Fruit fly (Drosophila melanogaster) whole organism, wandering third instar larva: ENCODE results near the gene CG15308.

Source experiments
- Abd-B ChIP-seq: fragments of >200 bp; optimal IDR thresholded peaks from 2 replicates; lab custom pipeline; 2017; ENCODE audit warnings: missing biosample characterization, missing genetic modification characterization
- CG32264 ChIP-seq: fragments of 200-800 bp; sonication (Bioruptor generic); optimal IDR thresholded peaks from 2 replicates; lab custom pipeline; 2016; ENCODE audit warnings: missing biosample characterization, missing genetic modification characterization
- CG9705 ChIP-seq: fragments of 200-800 bp; sonication (Bioruptor generic); optimal IDR thresholded peaks from 2 replicates; lab custom pipeline; 2018; ENCODE audit warnings: missing biosample characterization, mild to moderate bottlenecking, missing genetic modification characterization
- CrebA ChIP-seq: fragments of 200-800 bp; sonication (Bioruptor generic); optimal IDR thresholded peaks from 2 replicates; lab custom pipeline; 2016; ENCODE audit warnings: missing biosample characterization, mild to moderate bottlenecking, missing genetic modification characterization, borderline replicate concordance
- Dfd ChIP-seq: fragments of >200 bp; optimal IDR thresholded peaks from 2 replicates; lab custom pipeline; 2017; ENCODE audit warnings: missing biosample characterization, missing genetic modification characterization
- Dif ChIP-seq: fragments of 200-275, 200-300 bp; sonication (Bioruptor generic); optimal IDR thresholded peaks from 2 replicates; lab custom pipeline; 2018; ENCODE audit warnings: missing biosample characterization, missing genetic modification characterization; ENCODE audit not compliant: partially characterized antibody
- GATAd ChIP-seq: sonication (Bioruptor generic); optimal IDR thresholded peaks from 2 replicates; lab custom pipeline; 2016; ENCODE audit warnings: missing biosample characterization, missing genetic modification characterization
- HLH106 ChIP-seq: fragments of 200-800 bp; optimal IDR thresholded peaks from 3 replicates; lab custom pipeline; 2019; ENCODE audit warnings: missing biosample characterization, mild to moderate bottlenecking, missing genetic modification characterization, moderate library complexity
- Hnf4 ChIP-seq: fragments of 200-800 bp; sonication (Bioruptor generic); optimal IDR thresholded peaks from 2 replicates; lab custom pipeline; 2016; ENCODE audit warnings: missing biosample characterization, mild to moderate bottlenecking, missing genetic modification characterization
- Hr78 ChIP-seq: fragments of >200 bp; optimal IDR thresholded peaks from 2 replicates; lab custom pipeline; 2017; ENCODE audit warnings: missing biosample characterization, missing genetic modification characterization
- Hr83 ChIP-seq: fragments of 200-300 bp; sonication (Bioruptor generic); optimal IDR thresholded peaks from 2 replicates; lab custom pipeline; 2016; ENCODE audit warnings: missing biosample characterization, mild to moderate bottlenecking, missing genetic modification characterization, moderate library complexity; ENCODE audit not compliant: poor library complexity, severe bottlenecking
- Jra ChIP-seq: sonication (Bioruptor generic); optimal IDR thresholded peaks from 2 replicates; lab custom pipeline; 2016; ENCODE audit warnings: missing biosample characterization, missing genetic modification characterization
- Mio ChIP-seq: sonication (Bioruptor generic); optimal IDR thresholded peaks from 2 replicates; lab custom pipeline; 2016; ENCODE audit warnings: missing biosample characterization, missing genetic modification characterization
- Myc ChIP-seq: fragments of >200 bp; optimal IDR thresholded peaks from 2 replicates; lab custom pipeline; 2017
- N ChIP-seq: fragments of >200 bp; optimal IDR thresholded peaks from 2 replicates; lab custom pipeline; 2018; ENCODE audit warnings: missing biosample characterization, missing external identifiers, missing genetic modification characterization
- OdsH ChIP-seq: fragments of 200-800 bp; sonication (Bioruptor generic); optimal IDR thresholded peaks from 2 replicates; lab custom pipeline; 2016; ENCODE audit warnings: missing biosample characterization, mild to moderate bottlenecking, missing genetic modification characterization
- Rel ChIP-seq, 2 experiments: fragments of 200-800 bp; sonication (Bioruptor generic) in 1 of 2; optimal IDR thresholded peaks; 2 replicates in 1 of 2; 3 replicates in 1 of 2; lab custom pipeline; 2016 to 2019; ENCODE audit warnings: mild to moderate bottlenecking in 2 of 2, missing biosample characterization in 2 of 2, missing genetic modification characterization in 2 of 2, moderate library complexity in 1 of 2
- Sp1 ChIP-seq: fragments of 200-800 bp; sonication (Bioruptor generic); optimal IDR thresholded peaks from 3 replicates; lab custom pipeline; 2019; ENCODE audit warnings: missing biosample characterization, mild to moderate bottlenecking, missing genetic modification characterization, moderate library complexity
- Vsx2 ChIP-seq: fragments of 200-300, 225-300 bp; sonication (Bioruptor generic); optimal IDR thresholded peaks from 2 replicates; lab custom pipeline; 2018; ENCODE audit warnings: missing biosample characterization, missing genetic modification characterization; ENCODE audit not compliant: partially characterized antibody
- br ChIP-seq: fragments of 200-800 bp; sonication (Bioruptor generic); optimal IDR thresholded peaks from 2 replicates; lab custom pipeline; 2016; ENCODE audit warnings: missing biosample characterization, missing genetic modification characterization
- brk ChIP-seq: fragments of 200-800 bp; sonication (Bioruptor generic); optimal IDR thresholded peaks from 2 replicates; lab custom pipeline; 2016; ENCODE audit warnings: missing biosample characterization, mild to moderate bottlenecking, missing genetic modification characterization
- dl ChIP-seq, 2 experiments: fragments of 175-275, 200-275 bp in 1 of 2; fragments of 200-275 bp in 1 of 2; sonication (Bioruptor generic); optimal IDR thresholded peaks; lab custom pipeline; 2018; ENCODE audit warnings: mild to moderate bottlenecking in 2 of 2, missing biosample characterization in 2 of 2, missing genetic modification characterization in 2 of 2, moderate library complexity in 2 of 2; ENCODE audit not compliant: partially characterized antibody in 2 of 2, insufficient read depth in 1 of 2
- dmrt93B ChIP-seq: fragments of 200-800 bp; sonication (Bioruptor generic); optimal IDR thresholded peaks from 2 replicates; lab custom pipeline; 2018; ENCODE audit warnings: missing biosample characterization, mild to moderate bottlenecking, missing genetic modification characterization
- dsf ChIP-seq: sonication (Bioruptor generic); optimal IDR thresholded peaks from 2 replicates; lab custom pipeline; 2016; ENCODE audit warnings: missing biosample characterization, missing genetic modification characterization, borderline replicate concordance
- ey ChIP-seq: fragments of 200-800 bp; sonication (Bioruptor generic); optimal IDR thresholded peaks from 2 replicates; lab custom pipeline; 2016; ENCODE audit warnings: missing biosample characterization, missing genetic modification characterization
- foxo ChIP-seq, 2 experiments: fragments of 200-800 bp; sonication (Bioruptor generic); optimal IDR thresholded peaks; 2 replicates in 1 of 2; 3 replicates in 1 of 2; lab custom pipeline; 2016 to 2017; ENCODE audit warnings: missing biosample characterization in 2 of 2, missing genetic modification characterization in 2 of 2
- fru ChIP-seq: fragments of 200-800 bp; sonication (Bioruptor generic); optimal IDR thresholded peaks from 3 replicates; lab custom pipeline; 2016; ENCODE audit warnings: missing biosample characterization, mild to moderate bottlenecking, missing genetic modification characterization
- jim ChIP-seq: fragments of 175-275, 200-325 bp; sonication (Bioruptor generic); optimal IDR thresholded peaks from 2 replicates; lab custom pipeline; 2016; ENCODE audit warnings: missing biosample characterization, mild to moderate bottlenecking, missing genetic modification characterization
- lola ChIP-seq: fragments of >200 bp; optimal IDR thresholded peaks from 2 replicates; lab custom pipeline; 2017; ENCODE audit warnings: missing biosample characterization, missing genetic modification characterization
- pan ChIP-seq: fragments of >200 bp; optimal IDR thresholded peaks from 2 replicates; lab custom pipeline; 2017
- rgr ChIP-seq: fragments of 200-800 bp; sonication (Bioruptor generic); optimal IDR thresholded peaks from 3 replicates; lab custom pipeline; 2016; ENCODE audit warnings: missing biosample characterization, mild to moderate bottlenecking, missing genetic modification characterization
- sage ChIP-seq: fragments of 200-800 bp; sonication (Bioruptor generic); optimal IDR thresholded peaks from 2 replicates; lab custom pipeline; 2016; ENCODE audit warnings: missing biosample characterization, mild to moderate bottlenecking, missing genetic modification characterization
- sv ChIP-seq: fragments of 200-800 bp; sonication (Bioruptor generic); optimal IDR thresholded peaks from 3 replicates; lab custom pipeline; 2016; ENCODE audit warnings: missing biosample characterization, missing genetic modification characterization
- tai ChIP-seq: sonication (Bioruptor generic); optimal IDR thresholded peaks from 2 replicates; lab custom pipeline; 2016; ENCODE audit warnings: missing biosample characterization, missing genetic modification characterization
- usp ChIP-seq: fragments of >200 bp; optimal IDR thresholded peaks from 2 replicates; lab custom pipeline; 2017; ENCODE audit warnings: missing biosample characterization, missing genetic modification characterization
- woc ChIP-seq: sonication (Bioruptor generic); optimal IDR thresholded peaks from 2 replicates; lab custom pipeline; 2016; ENCODE audit warnings: missing biosample characterization, mild to moderate bottlenecking, missing genetic modification characterization

Gene CG15308

dm6 chrX:10216634-10217239 lies 2.2 kb downstream of the CG15308 start, which contains the start of gene CG2962:
Gene CG2962 (minus strand): TSS chrX:10216642.
- TF ChIP-seq ey, result no peak
- no peak for TF ChIP-seq Rel (GFP tag; optimal IDR thresholded peaks at IDR 0.05; lab: Kevin White, UChicago)
- TF ChIP-seq Rel (tag; optimal IDR thresholded peaks at IDR 0.05; lab: Kevin White, UChicago), result peak; percentile 18

DNA sequence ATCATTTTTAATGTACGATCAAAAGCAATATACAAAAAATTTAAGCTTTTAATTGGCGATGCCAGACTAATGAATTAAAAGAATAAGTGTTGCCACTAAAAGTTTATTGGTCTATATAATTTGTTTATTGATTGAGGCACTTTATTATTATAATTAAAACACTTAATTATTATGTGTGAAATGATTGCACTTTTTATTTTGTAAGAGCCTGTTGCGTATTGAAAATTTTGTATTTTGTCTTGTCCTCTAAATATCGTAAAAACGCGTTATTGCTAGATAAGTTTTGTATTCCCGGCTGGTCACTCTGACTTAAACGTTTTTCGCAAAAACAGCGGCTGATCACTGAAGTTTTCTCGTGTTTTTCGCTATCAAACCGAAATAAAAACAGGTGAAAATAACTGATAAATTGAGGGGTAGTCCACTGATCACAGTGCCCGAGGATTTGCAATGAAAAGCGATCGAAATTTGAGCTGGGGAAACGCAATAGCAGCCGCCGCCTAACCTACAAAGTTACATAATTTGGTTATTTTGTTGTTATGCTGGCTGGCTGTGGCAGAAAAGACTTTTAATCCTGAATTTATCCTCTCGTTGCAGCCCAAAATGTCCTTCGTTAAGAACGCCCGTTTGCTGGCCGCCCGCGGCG lies 6.1 kb downstream of the CG15308 start, which contains the start of gene ATPsyndelta:
Gene ATPsyndelta (plus strand): TSS at position 284 of the 643 bp plus-strand sequence.
- TF ChIP-seq OdsH (GFP tag; lab: Kevin White, UChicago) (no peak), Jra (GFP tag; lab: Kevin White, UChicago) (no peak), Sp1 (GFP tag; lab: Kevin White, UChicago) (no peak), N (no peak), ey (no peak), CrebA (GFP tag; lab: Kevin White, UChicago) (no peak), Dfd (GFP tag; lab: Kevin White, UChicago) (no peak), GATAd (GFP tag; lab: Kevin White, UChicago) (no peak), jim (GFP tag; lab: Kevin White, UChicago) (no peak), pan (no peak), br (GFP tag; lab: Kevin White, UChicago) (no peak), Mio (no peak), rgr (no peak), CG9705 (no peak), Hnf4 (GFP tag; lab: Kevin White, UChicago) (no peak), lola (no peak), fru (no peak), Hr83 (GFP tag; lab: Kevin White, UChicago) (no peak), dsf (GFP tag; lab: Kevin White, UChicago) (no peak)
- TF ChIP-seq, all 38 proteins: peak for 0

DNA sequence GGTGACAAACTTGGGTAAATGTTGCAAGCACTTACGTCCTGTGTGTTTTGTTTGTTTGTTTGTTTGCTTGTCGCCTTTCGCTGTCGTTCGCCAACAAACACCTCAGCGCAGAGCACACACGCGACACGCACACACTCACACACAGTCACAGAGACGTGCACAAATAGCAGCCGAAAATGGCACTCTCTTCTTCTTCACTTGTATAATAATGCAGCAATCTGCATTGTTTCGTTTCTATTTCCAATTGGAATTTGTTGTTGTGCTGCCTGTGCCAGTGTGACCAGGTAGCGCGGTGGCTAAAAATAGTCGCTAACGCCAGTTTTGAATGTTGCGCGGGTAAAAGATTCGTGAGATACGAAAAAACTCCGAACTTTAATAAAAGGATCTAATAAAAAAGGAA lies 6.8 kb downstream of the CG15308 start, which contains the start of gene Ypel:
Gene Ypel (minus strand): TSS at position 257 of the 400 bp plus-strand sequence.
- no peak for TF ChIP-seq Rel (GFP tag; optimal IDR thresholded peaks at IDR 0.05; lab: Kevin White, UChicago)
- peak; percentile 20 for TF ChIP-seq Rel (tag; optimal IDR thresholded peaks at IDR 0.05; lab: Kevin White, UChicago)
- TF ChIP-seq CrebA (GFP tag; lab: Kevin White, UChicago), result no peak

- TF ChIP-seq Dif (GFP tag; lab: Kevin White, UChicago) (peak; percentile 75), N (no peak), woc (peak; percentile 69), sv (GFP tag; lab: Kevin White, UChicago) (no peak), Sp1 (GFP tag; lab: Kevin White, UChicago) (peak; percentile 88), fru (peak; percentile 84), usp (GFP tag; lab: Kevin White, UChicago) (no peak), Abd-B (no peak), brk (GFP tag; lab: Kevin White, UChicago) (no peak), HLH106 (tag; lab: Kevin White, UChicago) (peak; percentile 90), CrebA (GFP tag; lab: Kevin White, UChicago) (no peak), jim (GFP tag; lab: Kevin White, UChicago) (no peak), Hr83 (GFP tag; lab: Kevin White, UChicago) (peak; percentile 44), Rel (GFP tag; optimal IDR thresholded peaks at IDR 0.05; lab: Kevin White, UChicago) (no peak), Rel (tag; optimal IDR thresholded peaks at IDR 0.05; lab: Kevin White, UChicago) (peak; percentile 41), pan (no peak), dl (GFP tag; optimal IDR thresholded peaks at IDR 0.05; lab: Kevin White, UChicago; ENCODE audit: insufficient read depth in 1 of 2, partially characterized antibody in 2 of 2) (peak; percentile 3 to 67), Hr78 (GFP tag; lab: Kevin White, UChicago) (no peak), tai (GFP tag; lab: Kevin White, UChicago) (peak; percentile 11), CG9705 (peak; percentile 25), sage (GFP tag; lab: Kevin White, UChicago) (peak; percentile 2), foxo (GFP tag; optimal IDR thresholded peaks at IDR 0.05; lab: Kevin White, UChicago) (peak in 1 of 2 experiments; percentile 84), Dfd (GFP tag; lab: Kevin White, UChicago) (no peak), rgr (peak; percentile 76), Jra (GFP tag; lab: Kevin White, UChicago) (peak; percentile 1), br (GFP tag; lab: Kevin White, UChicago) (peak; percentile 74), GATAd (GFP tag; lab: Kevin White, UChicago) (no peak), CG32264 (GFP tag; lab: Kevin White, UChicago) (peak; percentile 71), Vsx2 (no peak), Myc (no peak), OdsH (GFP tag; lab: Kevin White, UChicago) (peak; percentile 81), dsf (GFP tag; lab: Kevin White, UChicago) (no peak), lola (no peak), ey (peak; percentile 85), Mio (no peak), dmrt93B (GFP tag; lab: Kevin White, UChicago) (peak; percentile 71)
Measured at dm6 chrX:10211128-10211914, 7.6 kb downstream of the CG15308 start.
